Worm (Caenorhabditis elegans): Measurements from ENCODE around the gene pgap-3.

Gene pgap-3

ce11 chrV:6063330-6063729 lies 15.6 kb upstream of the pgap-3 start, which contains the start of gene Y38A10A.2:
Gene Y38A10A.2 (minus strand): TSS chrV:6063430.
- no peak for TF ChIP-seq ces-1 (GFP tag; optimal IDR thresholded peaks at IDR 0.05)
- TF ChIP-seq blmp-1 (tag; optimal IDR thresholded peaks at IDR 0.05) = no peak
- TF ChIP-seq tbx-8 (GFP tag; optimal IDR thresholded peaks at IDR 0.05) = no peak
- no peak for TF ChIP-seq bed-3 (GFP tag; optimal IDR thresholded peaks at IDR 0.05)
- no peak for TF ChIP-seq ceh-83 (GFP tag; optimal IDR thresholded peaks at IDR 0.05)
- TF ChIP-seq elt-3 (tag; optimal IDR thresholded peaks at IDR 0.05) = no peak
- no peak for TF ChIP-seq ceh-43 (GFP tag; optimal IDR thresholded peaks at IDR 0.05)
- no peak for TF ChIP-seq nhr-2 (tag; optimal IDR thresholded peaks at IDR 0.05)
- TF ChIP-seq zip-8 (tag; optimal IDR thresholded peaks at IDR 0.05) = no peak
- no peak for TF ChIP-seq mab-5 (tag; optimal IDR thresholded peaks at IDR 0.05)
- no peak for TF ChIP-seq nhr-12 (tag; optimal IDR thresholded peaks at IDR 0.05)
- TF ChIP-seq sptf-1 (tag; optimal IDR thresholded peaks at IDR 0.05) = no peak
- TF ChIP-seq nhr-237 (tag; optimal IDR thresholded peaks at IDR 0.05) = no peak
- TF ChIP-seq nhr-28 (tag; optimal IDR thresholded peaks at IDR 0.05) = no peak
- no peak for TF ChIP-seq ham-2 (GFP tag; optimal IDR thresholded peaks at IDR 0.05)
- no peak for TF ChIP-seq lsy-2 (tag; optimal IDR thresholded peaks at IDR 0.05)
- no peak for TF ChIP-seq unc-62 (GFP tag; optimal IDR thresholded peaks at IDR 0.05)
- no peak for TF ChIP-seq flh-1 (GFP tag; optimal IDR thresholded peaks at IDR 0.05)

- TF ChIP-seq ces-1 (GFP tag; optimal IDR thresholded peaks at IDR 0.05) (no peak), nhr-2 (tag; optimal IDR thresholded peaks at IDR 0.05) (no peak), lin-13 (tag; optimal IDR thresholded peaks at IDR 0.05) (no peak), elt-1 (tag; optimal IDR thresholded peaks at IDR 0.05; ENCODE audit: borderline replicate concordance, insufficient read depth) (no peak), ztf-11 (tag; optimal IDR thresholded peaks at IDR 0.05) (no peak), mep-1 (tag; optimal IDR thresholded peaks at IDR 0.05) (no peak), unc-62 (GFP tag; optimal IDR thresholded peaks at IDR 0.05) (no peak), nhr-76 (tag; optimal IDR thresholded peaks at IDR 0.05) (no peak), ceh-83 (GFP tag; optimal IDR thresholded peaks at IDR 0.05) (no peak)
These were observed 7.6 kb upstream of the pgap-3 start, which contains the start of gene srd-20 for ce11 chrV:6055289-6055688. Gene srd-20 (plus strand): TSS chrV:6055589.

- TF ChIP-seq unc-39 (tag; optimal IDR thresholded peaks at IDR 0.05) (no peak), hlh-1 (tag; optimal IDR thresholded peaks at IDR 0.05) (peak; percentile 46), lin-13 (tag; optimal IDR thresholded peaks at IDR 0.05) (peak; percentile 52), bed-3 (GFP tag; optimal IDR thresholded peaks at IDR 0.05) (no peak), ceh-43 (GFP tag; optimal IDR thresholded peaks at IDR 0.05) (no peak), elt-1 (tag; optimal IDR thresholded peaks at IDR 0.05; ENCODE audit: borderline replicate concordance, insufficient read depth) (no peak), mep-1 (tag; optimal IDR thresholded peaks at IDR 0.05) (peak; percentile 91), lin-32 (GFP tag; optimal IDR thresholded peaks at IDR 0.05) (no peak), blmp-1 (tag; optimal IDR thresholded peaks at IDR 0.05) (no peak), unc-62 (GFP tag; optimal IDR thresholded peaks at IDR 0.05) (peak; percentile 82), pha-4 (tag; optimal IDR thresholded peaks at IDR 0.05) (peak; percentile 76), cnd-1 (tag; optimal IDR thresholded peaks at IDR 0.05) (no peak), flh-1 (GFP tag; optimal IDR thresholded peaks at IDR 0.05) (no peak), sem-2 (GFP tag; optimal IDR thresholded peaks at IDR 0.05) (no peak), nhr-76 (tag; optimal IDR thresholded peaks at IDR 0.05) (no peak), ces-1 (GFP tag; optimal IDR thresholded peaks at IDR 0.05) (peak; percentile 80), ceh-39 (tag; optimal IDR thresholded peaks at IDR 0.05) (peak; percentile 54), ztf-11 (tag; optimal IDR thresholded peaks at IDR 0.05) (no peak), snpc-4 (tag; optimal IDR thresholded peaks at IDR 0.05) (no peak), tbx-8 (GFP tag; optimal IDR thresholded peaks at IDR 0.05) (no peak), lsy-2 (tag; optimal IDR thresholded peaks at IDR 0.05) (peak; percentile 68), nhr-237 (tag; optimal IDR thresholded peaks at IDR 0.05) (peak; percentile 72), drap-1 (GFP tag; optimal IDR thresholded peaks at IDR 0.05) (no peak), sptf-1 (tag; optimal IDR thresholded peaks at IDR 0.05) (peak; percentile 28), nhr-28 (tag; optimal IDR thresholded peaks at IDR 0.05) (no peak), nhr-2 (tag; optimal IDR thresholded peaks at IDR 0.05) (no peak), zip-8 (tag; optimal IDR thresholded peaks at IDR 0.05) (no peak), mab-5 (tag; optimal IDR thresholded peaks at IDR 0.05) (no peak), nhr-12 (tag; optimal IDR thresholded peaks at IDR 0.05) (no peak), M03D4.4 (tag; optimal IDR thresholded peaks at IDR 0.05) (no peak), ceh-83 (GFP tag; optimal IDR thresholded peaks at IDR 0.05) (no peak), ham-2 (GFP tag; optimal IDR thresholded peaks at IDR 0.05) (no peak), elt-3 (tag; optimal IDR thresholded peaks at IDR 0.05) (no peak), unc-120 (tag; optimal IDR thresholded peaks at IDR 0.05; ENCODE audit: poor library complexity, severe bottlenecking) (peak; percentile 5), mls-2 (tag; optimal IDR thresholded peaks at IDR 0.05) (peak; percentile 65)
These were observed 5.5 kb upstream of the pgap-3 start, which contains the start of gene seip-1 for ce11 chrV:6053188-6053687. Gene seip-1 (minus strand): TSS chrV:6053238.
